Worm (Caenorhabditis elegans) whole organism, young adult: ENCODE results near the gene R11G1.11.
A peak's percentile ranks its signal among the peaks of the same experiment; 100 is the strongest.

ENCODE experiments used
- C06A6.2 ChIP-seq: fragments of 200-800 bp; sonication (Bioruptor generic); conservative IDR thresholded peaks from 2 replicates; pipeline ENCODE4 v1.3.6; 2022; ENCODE audit warnings: missing genetic modification characterization, missing compliant biosample characterization
- D2030.7 ChIP-seq: fragments of 200-800 bp; sonication (Bioruptor generic); IDR thresholded peaks from 2 replicates; pipeline ENCODE4 v1.3.6; 2022; ENCODE audit warnings: missing genetic modification reagents, missing genetic modification characterization, missing compliant biosample characterization
- F23B12.7 ChIP-seq: sonication (generic microtip); optimal IDR thresholded peaks from 2 replicates; lab custom pipeline; 2017; ENCODE audit warnings: missing genetic modification characterization, mild to moderate bottlenecking, missing compliant biosample characterization, antibody characterized with exemption, moderate library complexity; ENCODE audit not compliant: insufficient read depth
- F33H1.4 ChIP-seq: fragments of 200-800 bp; sonication (Bioruptor generic); IDR thresholded peaks from 2 replicates; pipeline ENCODE4 v1.3.6; 2022; ENCODE audit warnings: missing genetic modification reagents, missing genetic modification characterization, missing compliant biosample characterization
- F55B11.4 ChIP-seq: sonication (generic microtip); optimal IDR thresholded peaks from 2 replicates; lab custom pipeline; 2016; ENCODE audit warnings: missing compliant biosample characterization, missing genetic modification characterization, borderline replicate concordance; ENCODE audit not compliant: insufficient read depth
- F57C9.4 ChIP-seq: sonication (generic microtip); optimal IDR thresholded peaks from 2 replicates; lab custom pipeline; 2017; ENCODE audit warnings: mild to moderate bottlenecking, missing genetic modification characterization, missing compliant biosample characterization
- K11D2.4 ChIP-seq: fragments of 200-800 bp; sonication (Bioruptor generic); IDR thresholded peaks from 2 replicates; pipeline ENCODE4 v1.3.6; 2022; ENCODE audit warnings: missing genetic modification reagents, missing genetic modification characterization, missing compliant biosample characterization
- T26A5.8 ChIP-seq: sonication (generic microtip); optimal IDR thresholded peaks from 2 replicates; lab custom pipeline; 2016; ENCODE audit warnings: missing genetic modification characterization, missing compliant biosample characterization
- Y79H2A.3 ChIP-seq: fragments of 200-800 bp; sonication (Bioruptor generic); conservative IDR thresholded peaks from 2 replicates; pipeline ENCODE4 v1.3.6; 2022; ENCODE audit warnings: missing genetic modification reagents, missing genetic modification characterization, missing compliant biosample characterization
- akir-1 ChIP-seq: fragments of 200-800 bp; sonication (Bioruptor generic); optimal IDR thresholded peaks from 2 replicates; lab custom pipeline; 2018; ENCODE audit warnings: mild to moderate bottlenecking, missing genetic modification characterization, moderate library complexity, missing compliant biosample characterization
- atf-7 ChIP-seq: sonication (generic microtip); optimal IDR thresholded peaks from 2 replicates; lab custom pipeline; 2017; ENCODE audit warnings: mild to moderate bottlenecking, missing genetic modification characterization, missing compliant biosample characterization
- athp-1 ChIP-seq: sonication (generic microtip); optimal IDR thresholded peaks from 2 replicates; lab custom pipeline; 2017; ENCODE audit warnings: mild to moderate bottlenecking, missing genetic modification characterization, missing compliant biosample characterization
- bed-2 ChIP-seq: fragments of 200-800 bp; sonication (Bioruptor generic); IDR thresholded peaks from 2 replicates; pipeline ENCODE4 v1.3.6; 2022; ENCODE audit warnings: missing genetic modification reagents, missing genetic modification characterization, missing compliant biosample characterization
- ceh-100 ChIP-seq: fragments of 200-800 bp; sonication (Bioruptor generic); IDR thresholded peaks from 2 replicates; pipeline ENCODE4 v1.3.6; 2022; ENCODE audit warnings: missing genetic modification reagents, missing genetic modification characterization, missing compliant biosample characterization
- ceh-27 ChIP-seq: fragments of 200-800 bp; sonication (Bioruptor generic); optimal IDR thresholded peaks from 2 replicates; lab custom pipeline; 2018; ENCODE audit warnings: mild to moderate bottlenecking, missing genetic modification characterization, moderate library complexity, missing compliant biosample characterization
- ceh-58 ChIP-seq: fragments of 200-800 bp; sonication (Bioruptor generic); IDR thresholded peaks from 2 replicates; pipeline ENCODE4 v1.3.6; 2022; ENCODE audit warnings: missing genetic modification characterization, missing compliant biosample characterization
- ceh-79 ChIP-seq: sonication (generic microtip); optimal IDR thresholded peaks from 2 replicates; lab custom pipeline; 2017; ENCODE audit warnings: mild to moderate bottlenecking, missing genetic modification characterization, missing compliant biosample characterization
- chd-7 ChIP-seq: sonication (generic microtip); optimal IDR thresholded peaks from 2 replicates; lab custom pipeline; 2016; ENCODE audit warnings: mild to moderate bottlenecking, missing genetic modification characterization, moderate library complexity, missing compliant biosample characterization
- egl-44 ChIP-seq: fragments of 200-800 bp; sonication (Bioruptor generic); IDR thresholded peaks from 2 replicates; pipeline ENCODE4 v1.3.6; 2022; ENCODE audit warnings: missing genetic modification reagents, missing genetic modification characterization, missing compliant biosample characterization
- egrh-3 ChIP-seq: fragments of 200-800 bp; sonication (Bioruptor generic); IDR thresholded peaks from 2 replicates; pipeline ENCODE4 v1.3.6; 2022; ENCODE audit warnings: missing genetic modification reagents, missing genetic modification characterization, missing compliant biosample characterization
- fkh-3 ChIP-seq: sonication (generic microtip); optimal IDR thresholded peaks from 2 replicates; lab custom pipeline; 2016; ENCODE audit warnings: mild to moderate bottlenecking, missing genetic modification characterization, missing compliant biosample characterization
- gei-17 ChIP-seq: fragments of 200-800 bp; sonication (Bioruptor generic); optimal IDR thresholded peaks from 2 replicates; lab custom pipeline; 2018; ENCODE audit warnings: mild to moderate bottlenecking, missing genetic modification characterization, missing compliant biosample characterization
- him-1 ChIP-seq: sonication (generic microtip); optimal IDR thresholded peaks from 2 replicates; lab custom pipeline; 2016; ENCODE audit warnings: missing genotype, missing genetic modification reagents, missing genetic modification characterization, missing compliant biosample characterization
- hlh-12 ChIP-seq: sonication (generic microtip); optimal IDR thresholded peaks from 2 replicates; lab custom pipeline; 2016; ENCODE audit warnings: missing genetic modification characterization, missing compliant biosample characterization
- hrde-1 ChIP-seq: sonication (generic microtip); optimal IDR thresholded peaks from 2 replicates; lab custom pipeline; 2016; ENCODE audit warnings: missing genetic modification characterization, mild to moderate bottlenecking, missing compliant biosample characterization, moderate library complexity, missing genotype, missing genetic modification reagents, borderline replicate concordance
- lin-40 ChIP-seq: sonication (generic microtip); optimal IDR thresholded peaks from 2 replicates; lab custom pipeline; 2016; ENCODE audit warnings: missing genetic modification characterization, mild to moderate bottlenecking, missing compliant biosample characterization, missing genotype, missing genetic modification reagents
- lin-54 ChIP-seq: fragments of 200-800 bp; sonication (Bioruptor generic); optimal IDR thresholded peaks from 2 replicates; lab custom pipeline; 2018; ENCODE audit warnings: mild to moderate bottlenecking, missing genetic modification characterization, missing compliant biosample characterization
- lsy-27 ChIP-seq: sonication (generic microtip); optimal IDR thresholded peaks from 2 replicates; lab custom pipeline; 2017; ENCODE audit warnings: missing genetic modification characterization, mild to moderate bottlenecking, missing compliant biosample characterization, antibody characterized with exemption, missing genotype, borderline replicate concordance; ENCODE audit not compliant: insufficient read depth
- madf-10 ChIP-seq: sonication (generic microtip); optimal IDR thresholded peaks from 2 replicates; lab custom pipeline; 2016; ENCODE audit warnings: mild to moderate bottlenecking, missing genetic modification characterization, missing compliant biosample characterization
- madf-8 ChIP-seq: fragments of 200-800 bp; sonication (Bioruptor generic); conservative IDR thresholded peaks from 2 replicates; pipeline ENCODE4 v1.3.6; 2022; ENCODE audit warnings: missing genetic modification reagents, missing genetic modification characterization, missing compliant biosample characterization
- mes-4 ChIP-seq: sonication (generic microtip); optimal IDR thresholded peaks from 2 replicates; lab custom pipeline; 2016; ENCODE audit warnings: missing genotype, missing genetic modification characterization, missing compliant biosample characterization
- nfyb-1 ChIP-seq: fragments of 200-800 bp; sonication (Bioruptor generic); IDR thresholded peaks from 2 replicates; pipeline ENCODE4 v1.3.6; 2022; ENCODE audit warnings: missing genetic modification reagents, missing genetic modification characterization, missing compliant biosample characterization
- nhr-27 ChIP-seq: fragments of 200-800 bp; sonication (Bioruptor generic); optimal IDR thresholded peaks from 2 replicates; lab custom pipeline; 2018; ENCODE audit warnings: mild to moderate bottlenecking, missing genetic modification characterization, moderate library complexity, missing compliant biosample characterization
- nhr-90 ChIP-seq: sonication (generic microtip); optimal IDR thresholded peaks from 2 replicates; lab custom pipeline; 2016; ENCODE audit warnings: missing genotype, mild to moderate bottlenecking, missing genetic modification characterization, missing compliant biosample characterization
- rec-8 ChIP-seq, 2 experiments: sonication (generic microtip); optimal IDR thresholded peaks; 2 replicates each; lab custom pipeline; 2016; ENCODE audit warnings: mild to moderate bottlenecking in 2 of 2, missing genetic modification characterization in 2 of 2, missing genetic modification reagents in 2 of 2, missing genotype in 2 of 2, missing biosample characterization in 1 of 2, missing compliant biosample characterization in 1 of 2, moderate library complexity in 1 of 2
- snpc-1.1 ChIP-seq: sonication (generic microtip); optimal IDR thresholded peaks from 2 replicates; lab custom pipeline; 2017; ENCODE audit warnings: missing genetic modification characterization, mild to moderate bottlenecking, missing compliant biosample characterization, antibody characterized with exemption, moderate library complexity, missing genotype, missing genetic modification reagents; ENCODE audit not compliant: insufficient read depth
- sptf-2 ChIP-seq: fragments of 200-800 bp; sonication (Bioruptor generic); optimal IDR thresholded peaks from 2 replicates; lab custom pipeline; 2018; ENCODE audit warnings: mild to moderate bottlenecking, missing genetic modification characterization, missing compliant biosample characterization
- tbx-9 ChIP-seq: sonication (generic microtip); optimal IDR thresholded peaks from 2 replicates; lab custom pipeline; 2016; ENCODE audit warnings: borderline replicate concordance, missing genetic modification characterization, inconsistent platforms, missing compliant biosample characterization
- tlf-1 ChIP-seq: fragments of 200-800 bp; sonication (Bioruptor generic); optimal IDR thresholded peaks from 2 replicates; lab custom pipeline; 2018; ENCODE audit warnings: mild to moderate bottlenecking, missing genetic modification characterization, missing compliant biosample characterization
- zim-3 ChIP-seq: sonication (generic microtip); optimal IDR thresholded peaks from 2 replicates; lab custom pipeline; 2017; ENCODE audit warnings: mild to moderate bottlenecking, missing genetic modification characterization, moderate library complexity, missing compliant biosample characterization
- ztf-18 ChIP-seq: sonication (generic microtip); optimal IDR thresholded peaks from 2 replicates; lab custom pipeline; 2016; ENCODE audit warnings: missing genotype, mild to moderate bottlenecking, missing genetic modification characterization, missing compliant biosample characterization

The R11G1.11 gene

DNA sequence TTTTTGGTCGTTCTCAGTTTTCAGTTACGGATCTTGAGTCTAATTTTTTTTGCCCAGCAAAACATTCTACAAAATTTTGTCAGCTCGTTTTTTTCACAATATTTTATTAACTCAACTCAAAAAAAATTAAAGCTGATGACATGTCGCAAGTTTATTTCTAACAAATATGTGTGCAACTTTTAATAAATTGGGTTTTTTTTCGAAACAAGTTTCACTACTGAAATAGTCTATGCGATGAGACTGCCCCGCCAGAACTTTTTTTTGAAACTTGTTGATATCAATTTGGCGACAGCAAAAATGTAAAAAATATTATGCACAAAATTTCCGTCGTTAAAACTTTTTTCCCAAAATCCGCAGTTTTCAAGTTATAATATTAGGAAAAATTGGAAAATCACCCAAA lies 31.6 kb upstream of the R11G1.11 start, which contains the start of gene C18B2.2 (continued):
- TF ChIP-seq tbx-9 (tag; lab: Kevin White, UChicago) (no peak), lin-54 (GFP tag; lab: Kevin White, UChicago) (no peak), gei-17 (GFP tag; lab: Kevin White, UChicago) (no peak), ceh-27 (no peak), egl-44 (no peak)

DNA sequence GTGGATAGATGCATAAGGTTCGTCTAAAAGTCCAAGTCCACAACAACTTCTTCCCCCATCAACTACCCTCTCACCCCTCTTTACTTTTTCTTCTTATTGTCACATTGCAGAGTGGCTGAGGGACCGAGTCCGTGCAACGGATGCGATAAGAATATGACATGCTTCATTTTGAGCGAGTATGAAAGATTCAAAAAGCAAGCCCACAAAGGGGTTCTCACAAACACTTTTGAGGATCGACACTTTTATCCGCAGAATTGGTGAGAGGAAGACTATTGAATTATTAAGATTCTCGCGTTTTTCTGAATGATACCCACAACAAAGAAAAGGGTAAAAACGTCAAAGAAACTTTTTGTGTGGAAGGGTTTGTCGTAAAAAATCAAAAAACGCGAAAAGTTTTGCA lies 29.1 kb upstream of the R11G1.11 start:
- TF ChIP-seq rec-8 (tag; optimal IDR thresholded peaks at IDR 0.05; lab: Kevin White, UChicago) (no peak), chd-7 (no peak), C06A6.2 (no peak), mes-4 (no peak), ceh-27 (no peak), hrde-1 (tag; lab: Kevin White, UChicago) (no peak), bed-2 (GFP tag; lab: Robert Waterston, UW) (no peak), lin-40 (no peak), gei-17 (GFP tag; lab: Kevin White, UChicago) (no peak), Y79H2A.3 (GFP tag; lab: Robert Waterston, UW) (no peak), fkh-3 (tag; lab: Kevin White, UChicago) (no peak)

DNA sequence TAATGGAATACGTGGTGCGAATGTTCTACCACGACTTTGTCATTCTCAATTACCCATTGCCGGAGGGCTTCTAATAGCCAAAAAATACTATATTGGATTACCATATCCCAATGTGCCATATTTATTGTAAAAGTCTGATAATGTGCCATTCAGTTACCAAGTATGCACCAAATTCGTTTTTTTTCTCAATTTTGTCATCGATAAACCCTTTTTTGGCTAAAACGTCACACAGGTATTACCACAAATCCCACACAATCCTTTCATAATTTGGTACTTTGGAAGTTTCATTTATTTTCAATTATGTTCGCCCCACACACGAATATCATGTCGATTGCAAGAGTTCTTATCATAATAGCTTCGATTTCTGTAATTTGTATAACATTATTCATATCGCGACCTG lies 26.7 kb upstream of the R11G1.11 start, which contains the start of gene vep-2:
TSS of gene vep-2 (plus strand) at position 301 of the 400 bp plus-strand sequence.
- no peak for TF ChIP-seq ztf-18
- TF ChIP-seq nhr-90 (tag; lab: Kevin White, UChicago) = no peak
- no peak for TF ChIP-seq ceh-58 (GFP tag; lab: Robert Waterston, UW)
- TF ChIP-seq hrde-1 (tag; lab: Kevin White, UChicago) = no peak
- no peak for TF ChIP-seq egrh-3 (GFP tag; lab: Robert Waterston, UW)
- TF ChIP-seq zim-3 (tag; lab: Kevin White, UChicago) = no peak

DNA sequence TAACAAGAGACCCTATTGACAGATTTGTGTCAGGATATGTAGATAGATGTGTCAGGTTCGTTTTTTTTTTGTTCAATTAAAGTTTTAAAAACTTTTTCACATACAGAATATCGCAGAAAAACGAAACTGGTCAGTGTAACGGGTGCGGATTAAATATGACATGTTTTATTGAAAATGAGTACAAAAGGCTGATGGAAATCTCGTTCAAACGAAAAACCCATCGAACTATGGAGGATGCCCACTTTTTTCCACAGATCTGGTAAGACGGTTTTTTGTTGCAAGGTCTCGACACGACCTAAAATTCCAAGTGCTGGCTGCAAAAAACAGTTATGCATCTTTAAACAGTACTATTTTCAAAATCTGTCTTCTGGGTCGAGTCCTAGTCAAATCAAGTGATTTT lies 24.6 kb upstream of the R11G1.11 start:
- no peak for TF ChIP-seq F57C9.4 (tag; lab: Kevin White, UChicago)
- TF ChIP-seq snpc-1.1 = no peak
- TF ChIP-seq Y79H2A.3 (GFP tag; lab: Robert Waterston, UW) = no peak
- TF ChIP-seq D2030.7 (GFP tag; lab: Robert Waterston, UW) = no peak
- no peak for TF ChIP-seq tlf-1 (GFP tag; lab: Kevin White, UChicago)
- TF ChIP-seq madf-10 = no peak
- no peak for TF ChIP-seq lin-40
- no peak for TF ChIP-seq him-1 (tag; lab: Kevin White, UChicago)

DNA sequence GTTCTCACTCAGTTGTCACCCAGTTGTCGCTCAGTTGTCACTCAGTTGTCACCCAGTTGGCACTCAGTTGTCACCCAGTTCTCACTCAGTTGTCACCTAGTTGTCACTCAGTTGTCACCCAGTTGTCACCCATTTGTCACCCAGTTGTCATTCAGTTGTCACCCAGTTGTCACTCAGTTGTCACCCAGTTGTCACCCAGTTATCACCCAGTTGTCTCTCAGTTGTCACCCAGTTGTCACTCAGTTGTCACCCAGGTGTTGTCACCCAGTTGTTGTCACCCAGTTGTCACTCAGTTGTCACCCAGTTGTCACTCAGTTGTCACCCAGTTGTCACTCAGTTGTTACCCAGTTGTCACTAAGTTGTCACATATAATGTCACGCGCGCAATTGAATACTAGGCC lies 23.2 kb upstream of the R11G1.11 start:
- TF ChIP-seq nhr-27 = no peak
- TF ChIP-seq athp-1 (tag; lab: Kevin White, UChicago) = no peak
- no peak for TF ChIP-seq egrh-3 (GFP tag; lab: Robert Waterston, UW)
- TF ChIP-seq ceh-58 (GFP tag; lab: Robert Waterston, UW) = 0 out of 2 replicates have a peak, but pooled peaks have one; percentile 84
- no peak for TF ChIP-seq him-1 (tag; lab: Kevin White, UChicago)
- peak; percentile 51; the same call in 1 of the 2 replicates for TF ChIP-seq nfyb-1 (GFP tag; lab: Robert Waterston, UW)
- no peak for TF ChIP-seq ceh-100 (GFP tag; lab: Robert Waterston, UW)
- no peak for TF ChIP-seq F23B12.7
- TF ChIP-seq akir-1 (GFP tag; lab: Kevin White, UChicago) = no peak
- no peak for TF ChIP-seq sptf-2 (GFP tag; lab: Kevin White, UChicago)
- no peak; the same call in 1 of the 2 replicates for TF ChIP-seq K11D2.4 (GFP tag; lab: Robert Waterston, UW)
- no peak for TF ChIP-seq ceh-79 (tag; lab: Kevin White, UChicago)
- TF ChIP-seq rec-8 (tag; optimal IDR thresholded peaks at IDR 0.05; lab: Kevin White, UChicago) = no peak
- 0 out of 2 replicates have a peak, but pooled peaks have one; percentile 6 for TF ChIP-seq F33H1.4 (GFP tag; lab: Robert Waterston, UW)
- TF ChIP-seq lsy-27 (tag; lab: Kevin White, UChicago) = no peak
- TF ChIP-seq zim-3 (tag; lab: Kevin White, UChicago) = peak; percentile 42
- no peak for TF ChIP-seq T26A5.8
- no peak for TF ChIP-seq hlh-12
- no peak for TF ChIP-seq madf-8
- TF ChIP-seq hrde-1 (tag; lab: Kevin White, UChicago) = no peak
- no peak for TF ChIP-seq F55B11.4 (tag; lab: Kevin White, UChicago)
- TF ChIP-seq atf-7 (tag; lab: Kevin White, UChicago) = no peak
